Worm (Caenorhabditis elegans) whole organism, L1 larva: ENCODE data around the gene Y62H9A.15.

Experiments used
- C04F5.9 ChIP-seq: sonication (generic microtip); optimal IDR thresholded peaks from 2 replicates; lab custom pipeline; 2016; ENCODE audit warnings: missing genetic modification characterization, missing compliant biosample characterization
- aha-1 ChIP-seq: fragments of 150-350 bp; optimal IDR thresholded peaks from 2 replicates; lab custom pipeline; 2014; ENCODE audit warnings: missing biosample characterization, missing genetic modification characterization
- aly-2 ChIP-seq: fragments of 150-350 bp; optimal IDR thresholded peaks from 2 replicates; lab custom pipeline; 2014; ENCODE audit warnings: missing biosample characterization, missing genetic modification characterization
- ceh-88 ChIP-seq: fragments of 200-800 bp; sonication (Bioruptor generic); IDR thresholded peaks from 2 replicates; pipeline ENCODE4 v1.3.6; 2022; ENCODE audit warnings: missing genetic modification characterization, missing compliant biosample characterization
- ces-1 ChIP-seq: fragments of 150-350 bp; optimal IDR thresholded peaks from 2 replicates; lab custom pipeline; 2014; ENCODE audit warnings: missing biosample characterization, missing genetic modification reagents, missing genetic modification characterization
- efl-1 ChIP-seq, 4 experiments: fragments of 150-350 bp; optimal IDR thresholded peaks in 3 of 4; peaks in 1 of 4; 1 replicate in 1 of 4; 2 replicates in 3 of 4; lab custom pipeline; 2014; ENCODE audit warnings: missing biosample characterization in 2 of 4, missing genetic modification characterization in 2 of 4, missing genetic modification reagents in 2 of 4
- egl-27 ChIP-seq, 2 experiments: fragments of 150-350 bp in 1 of 2; sonication (generic microtip); optimal IDR thresholded peaks; 3 replicates each; lab custom pipeline; 2017 to 2018; ENCODE audit warnings: missing biosample characterization in 2 of 2, missing genetic modification characterization in 2 of 2, missing genetic modification reagents in 2 of 2
- elt-2 ChIP-seq: sonication (generic microtip); optimal IDR thresholded peaks from 2 replicates; lab custom pipeline; 2016; ENCODE audit warnings: missing genetic modification characterization, mild to moderate bottlenecking, inconsistent platforms, missing compliant biosample characterization, missing genetic modification reagents
- ets-5 ChIP-seq: fragments of 200-800 bp; sonication (Bioruptor generic); IDR thresholded peaks from 2 replicates; pipeline ENCODE4 v1.3.6; 2022; ENCODE audit warnings: missing genetic modification characterization, missing compliant biosample characterization
- fkh-10 ChIP-seq: sonication (generic microtip); optimal IDR thresholded peaks from 2 replicates; lab custom pipeline; 2017; ENCODE audit warnings: missing biosample characterization, missing genetic modification reagents, missing genetic modification characterization
- fkh-4 ChIP-seq: sonication (generic microtip); optimal IDR thresholded peaks from 2 replicates; lab custom pipeline; 2016; ENCODE audit warnings: missing compliant biosample characterization, missing genetic modification characterization, borderline replicate concordance
- fkh-8 ChIP-seq: sonication (generic microtip); optimal IDR thresholded peaks from 2 replicates; lab custom pipeline; 2016; ENCODE audit warnings: mild to moderate bottlenecking, missing genetic modification characterization, missing compliant biosample characterization
- fos-1 ChIP-seq: fragments of 150-350 bp; optimal IDR thresholded peaks from 2 replicates; lab custom pipeline; 2014; ENCODE audit warnings: missing biosample characterization, missing genetic modification characterization
- grh-1 ChIP-seq: fragments of 200-800 bp; sonication (Bioruptor generic); IDR thresholded peaks from 2 replicates; pipeline ENCODE4 v1.3.6; 2022; ENCODE audit warnings: missing genetic modification reagents, missing genetic modification characterization, missing compliant biosample characterization
- hlh-17 ChIP-seq: fragments of 200-800 bp; sonication (Bioruptor generic); optimal IDR thresholded peaks from 2 replicates; lab custom pipeline; 2018; ENCODE audit warnings: missing genetic modification characterization, mild to moderate bottlenecking, missing compliant biosample characterization, moderate library complexity, borderline replicate concordance
- hlh-4 ChIP-seq: sonication (generic microtip); optimal IDR thresholded peaks from 2 replicates; lab custom pipeline; 2016; ENCODE audit warnings: mild to moderate bottlenecking, missing genetic modification characterization, missing compliant biosample characterization
- hpl-2 ChIP-seq: fragments of 150-350 bp; optimal IDR thresholded peaks from 2 replicates; lab custom pipeline; 2014; ENCODE audit warnings: missing biosample characterization, missing genetic modification reagents, missing genetic modification characterization
- irx-1 ChIP-seq: sonication (generic microtip); optimal IDR thresholded peaks from 2 replicates; lab custom pipeline; 2016; ENCODE audit warnings: missing genetic modification characterization, missing compliant biosample characterization
- lin-13 ChIP-seq: fragments of 150-350 bp; optimal IDR thresholded peaks from 2 replicates; lab custom pipeline; 2014; ENCODE audit warnings: missing biosample characterization, missing genetic modification reagents, missing genetic modification characterization
- lin-35 ChIP-seq, 2 experiments: fragments of 150-350 bp; optimal IDR thresholded peaks; 2 replicates each; lab custom pipeline; 2014; ENCODE audit warnings: missing biosample characterization in 2 of 2, missing genetic modification characterization in 2 of 2, missing genetic modification reagents in 2 of 2
- lin-39 ChIP-seq: fragments of 150-350 bp; optimal IDR thresholded peaks from 2 replicates; lab custom pipeline; 2014; ENCODE audit warnings: missing biosample characterization, missing genetic modification reagents, missing genetic modification characterization
- mab-9 ChIP-seq: fragments of 200-800 bp; sonication (Bioruptor generic); IDR thresholded peaks from 2 replicates; pipeline ENCODE4 v1.3.6; 2022; ENCODE audit warnings: missing genetic modification reagents, missing genetic modification characterization, missing compliant biosample characterization
- mdl-1 ChIP-seq, 2 experiments: fragments of 150-350 bp; optimal IDR thresholded peaks; 2 replicates each; lab custom pipeline; 2014 to 2017; ENCODE audit warnings: missing biosample characterization in 2 of 2, missing genetic modification characterization in 2 of 2, inconsistent platforms in 1 of 2
- nhr-11 ChIP-seq: fragments of 150-350 bp; optimal IDR thresholded peaks from 2 replicates; lab custom pipeline; 2014; ENCODE audit warnings: missing biosample characterization, missing genetic modification characterization
- nhr-12 ChIP-seq: sonication (generic microtip); optimal IDR thresholded peaks from 2 replicates; lab custom pipeline; 2017; ENCODE audit warnings: missing biosample characterization, missing genetic modification characterization
- nhr-237 ChIP-seq: fragments of 150-350 bp; optimal IDR thresholded peaks from 2 replicates; lab custom pipeline; 2014; ENCODE audit warnings: missing biosample characterization, missing genetic modification characterization
- nhr-28 ChIP-seq: fragments of 150-350 bp; optimal IDR thresholded peaks from 2 replicates; lab custom pipeline; 2014; ENCODE audit warnings: missing biosample characterization, missing genetic modification characterization
- nhr-47 ChIP-seq: sonication (generic microtip); optimal IDR thresholded peaks from 2 replicates; lab custom pipeline; 2016; ENCODE audit warnings: mild to moderate bottlenecking, missing genetic modification characterization, moderate library complexity, missing compliant biosample characterization
- nhr-76 ChIP-seq: sonication (generic microtip); optimal IDR thresholded peaks from 2 replicates; lab custom pipeline; 2017; ENCODE audit warnings: missing biosample characterization, missing genetic modification characterization
- nhr-77 ChIP-seq: fragments of 150-350 bp; optimal IDR thresholded peaks from 2 replicates; lab custom pipeline; 2014; ENCODE audit warnings: missing biosample characterization, missing genetic modification characterization
- nhr-85 ChIP-seq: sonication (generic microtip); peaks from one replicate; lab custom pipeline; 2016; ENCODE audit warnings: missing genetic modification characterization, inconsistent platforms, missing compliant biosample characterization
- nhr-90 ChIP-seq: sonication (generic microtip); optimal IDR thresholded peaks from 2 replicates; lab custom pipeline; 2016; ENCODE audit warnings: mild to moderate bottlenecking, missing genetic modification characterization, missing compliant biosample characterization; ENCODE audit not compliant: poor library complexity
- rnt-1 ChIP-seq: sonication (generic microtip); optimal IDR thresholded peaks from 2 replicates; lab custom pipeline; 2016; ENCODE audit warnings: mild to moderate bottlenecking, missing genetic modification characterization, moderate library complexity, missing compliant biosample characterization
- snpc-4 ChIP-seq: fragments of 150-350 bp; optimal IDR thresholded peaks from 2 replicates; lab custom pipeline; 2014; ENCODE audit warnings: missing biosample characterization, missing genetic modification characterization
- sptf-1 ChIP-seq: fragments of 150-350 bp; optimal IDR thresholded peaks from 2 replicates; lab custom pipeline; 2014; ENCODE audit warnings: missing biosample characterization, missing genetic modification characterization
- sup-37 ChIP-seq: fragments of 200-800 bp; sonication (Bioruptor generic); optimal IDR thresholded peaks from 2 replicates; lab custom pipeline; 2018; ENCODE audit warnings: mild to moderate bottlenecking, missing genetic modification characterization, missing compliant biosample characterization
- swsn-7 ChIP-seq: sonication (generic microtip); optimal IDR thresholded peaks from 2 replicates; lab custom pipeline; 2016; ENCODE audit warnings: missing genetic modification characterization, missing compliant biosample characterization
- tbx-2 ChIP-seq: sonication (generic microtip); optimal IDR thresholded peaks from 2 replicates; lab custom pipeline; 2016; ENCODE audit warnings: missing genetic modification characterization, missing compliant biosample characterization
- unc-62 ChIP-seq: fragments of 150-350 bp; optimal IDR thresholded peaks from 2 replicates; lab custom pipeline; 2014; ENCODE audit warnings: missing biosample characterization, missing genetic modification reagents, missing genetic modification characterization
- ztf-11 ChIP-seq, 2 experiments: sonication (generic microtip); optimal IDR thresholded peaks; 2 replicates each; lab custom pipeline; 2016 to 2017; ENCODE audit warnings: missing genetic modification characterization in 2 of 2, missing biosample characterization in 1 of 2, missing compliant biosample characterization in 1 of 2
- ztf-4 ChIP-seq: fragments of 150-350 bp; optimal IDR thresholded peaks from 2 replicates; lab custom pipeline; 2014; ENCODE audit warnings: missing biosample characterization, missing genetic modification characterization

Y62H9A.15 gene

ce11 chrX:11934933-11935332 lies 25.0 kb upstream of the Y62H9A.15 start (continued):
- peak; percentile 13 for TF ChIP-seq snpc-4 (tag; lab: Kevin White, UChicago)
- peak; percentile 24 to 64 for TF ChIP-seq lin-35 (GFP tag; optimal IDR thresholded peaks at IDR 0.05; lab: Kevin White, UChicago)
- peak; percentile 43 for TF ChIP-seq fkh-10 (GFP tag; lab: Kevin White, UChicago)
- TF ChIP-seq nhr-90 (tag; lab: Kevin White, UChicago): peak; percentile 57
- TF ChIP-seq hpl-2: no peak
- TF ChIP-seq fos-1 (tag; lab: Kevin White, UChicago): peak; percentile 10
- no peak for TF ChIP-seq fkh-4 (tag; lab: Kevin White, UChicago)
- no peak for TF ChIP-seq nhr-12 (tag; lab: Kevin White, UChicago)
- no peak for TF ChIP-seq mab-9 (GFP tag; lab: Robert Waterston, UW)
- TF ChIP-seq sptf-1: no peak
- TF ChIP-seq aha-1 (tag; lab: Kevin White, UChicago): no peak
- TF ChIP-seq mdl-1 (tag; optimal IDR thresholded peaks at IDR 0.05; lab: Kevin White, UChicago): peak in 1 of 2 experiments; percentile 21
- no peak for TF ChIP-seq hlh-4 (tag; lab: Kevin White, UChicago)
- TF ChIP-seq swsn-7 (tag; lab: Kevin White, UChicago): peak; percentile 52
- peak; percentile 43 for TF ChIP-seq tbx-2
- peak; percentile 67 for TF ChIP-seq rnt-1
- TF ChIP-seq lin-39 (tag; lab: Kevin White, UChicago): peak; percentile 0
- no peak for TF ChIP-seq hlh-17 (GFP tag; lab: Kevin White, UChicago)
- no peak for TF ChIP-seq nhr-28 (tag; lab: Kevin White, UChicago)
- TF ChIP-seq egl-27 (tag; optimal IDR thresholded peaks at IDR 0.05; lab: Kevin White, UChicago): no peak
- no peak for TF ChIP-seq lin-13 (GFP tag; lab: Kevin White, UChicago)
- TF ChIP-seq fkh-8: peak; percentile 41
- TF ChIP-seq ets-5 (GFP tag; lab: Robert Waterston, UW): no peak
- no peak for TF ChIP-seq nhr-76 (tag; lab: Kevin White, UChicago)
- no peak; the same call in 1 of the 2 replicates for TF ChIP-seq grh-1 (GFP tag; lab: Robert Waterston, UW)
- TF ChIP-seq unc-62: no peak
- TF ChIP-seq nhr-11: no peak
- TF ChIP-seq ztf-11 (tag; optimal IDR thresholded peaks at IDR 0.05; lab: Kevin White, UChicago): no peak
- no peak for TF ChIP-seq nhr-85 (tag; lab: Kevin White, UChicago)
- TF ChIP-seq aly-2 (tag; lab: Kevin White, UChicago): no peak
- TF ChIP-seq elt-2 (tag; lab: Kevin White, UChicago): peak; percentile 18
- TF ChIP-seq ztf-4: no peak
- no peak for TF ChIP-seq nhr-237 (tag; lab: Kevin White, UChicago)
- TF ChIP-seq nhr-47 (tag; lab: Kevin White, UChicago): peak; percentile 78
- TF ChIP-seq ces-1 (GFP tag; lab: Kevin White, UChicago): no peak
- TF ChIP-seq nhr-77 (tag; lab: Kevin White, UChicago): peak; percentile 43
- peak; percentile 11 to 24 for TF ChIP-seq efl-1 (optimal IDR thresholded peaks at IDR 0.05; lab: Kevin White, UChicago)
- peak in 1 of 2 experiments; percentile 91 for TF ChIP-seq efl-1 (GFP tag; optimal IDR thresholded peaks at IDR 0.05 in 1 of 2; lab: Kevin White, UChicago)
- peak; percentile 49; the same call in 1 of the 2 replicates for TF ChIP-seq ceh-88 (GFP tag; lab: Robert Waterston, UW)

DNA sequence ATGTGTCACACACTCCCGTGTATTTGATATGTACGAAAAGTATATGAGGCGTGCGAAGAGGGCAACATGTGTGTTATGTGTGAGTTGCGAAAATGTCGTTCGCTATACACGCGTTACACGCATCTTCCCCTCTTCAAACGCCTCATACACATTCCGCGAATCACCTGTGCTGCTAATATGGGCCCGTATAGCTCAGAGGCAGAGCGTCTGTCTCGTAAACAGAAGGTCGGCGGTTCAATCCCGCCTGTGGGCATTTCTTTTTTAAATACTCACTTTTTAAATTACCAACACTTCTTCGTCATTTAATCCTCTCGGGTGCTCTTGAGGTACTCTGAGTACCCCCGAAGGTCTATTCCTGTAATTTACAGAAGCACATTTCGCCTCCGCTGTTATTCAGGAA lies 23.6 kb upstream of the Y62H9A.15 start:
- TF ChIP-seq ets-5 (GFP tag; lab: Robert Waterston, UW) (no peak), hlh-4 (tag; lab: Kevin White, UChicago) (no peak), mdl-1 (tag; optimal IDR thresholded peaks at IDR 0.05; lab: Kevin White, UChicago) (no peak), C04F5.9 (tag; lab: Kevin White, UChicago) (no peak), irx-1 (no peak), rnt-1 (no peak), lin-35 (GFP tag; optimal IDR thresholded peaks at IDR 0.05; lab: Kevin White, UChicago) (no peak), sup-37 (GFP tag; lab: Kevin White, UChicago) (no peak), nhr-11 (no peak), ceh-88 (GFP tag; lab: Robert Waterston, UW) (no peak)
